Fruit fly (Drosophila melanogaster) whole organism: Measurements from ENCODE around the gene Sptz.

Source experiments
- CG8478 ChIP-seq: fragments of >200 bp; optimal IDR thresholded peaks from 2 replicates; lab custom pipeline; 2018; ENCODE audit warnings: inconsistent platforms
- Dll ChIP-seq: fragments of >200 bp; optimal IDR thresholded peaks from 2 replicates; lab custom pipeline; 2017
- EcR ChIP-seq, 2 experiments: fragments of >200 bp; optimal IDR thresholded peaks; 2 replicates each; lab custom pipeline; 2017; ENCODE audit warnings: missing biosample characterization in 2 of 2, missing genetic modification characterization in 2 of 2, missing genetic modification reagents in 2 of 2
- pan ChIP-seq: fragments of >200 bp; optimal IDR thresholded peaks from 2 replicates; lab custom pipeline; 2017
- psq ChIP-seq: fragments of >200 bp; optimal IDR thresholded peaks from 2 replicates; lab custom pipeline; 2017
- usp ChIP-seq: fragments of >200 bp; optimal IDR thresholded peaks from 2 replicates; lab custom pipeline; 2017; ENCODE audit warnings: missing biosample characterization, missing genetic modification characterization, mixed read lengths

The Sptz gene

dm6 chr3R:11430307-11430706, 8.4 kb downstream of the Sptz start:
- TF ChIP-seq usp (no peak), pan (no peak), CG8478 (lab: Kevin White, UChicago) (no peak), Dll (lab: Kevin White, UChicago) (no peak), EcR (GFP tag; optimal IDR thresholded peaks at IDR 0.05; lab: Kevin White, UChicago) (no peak), psq (lab: Kevin White, UChicago) (no peak)

DNA sequence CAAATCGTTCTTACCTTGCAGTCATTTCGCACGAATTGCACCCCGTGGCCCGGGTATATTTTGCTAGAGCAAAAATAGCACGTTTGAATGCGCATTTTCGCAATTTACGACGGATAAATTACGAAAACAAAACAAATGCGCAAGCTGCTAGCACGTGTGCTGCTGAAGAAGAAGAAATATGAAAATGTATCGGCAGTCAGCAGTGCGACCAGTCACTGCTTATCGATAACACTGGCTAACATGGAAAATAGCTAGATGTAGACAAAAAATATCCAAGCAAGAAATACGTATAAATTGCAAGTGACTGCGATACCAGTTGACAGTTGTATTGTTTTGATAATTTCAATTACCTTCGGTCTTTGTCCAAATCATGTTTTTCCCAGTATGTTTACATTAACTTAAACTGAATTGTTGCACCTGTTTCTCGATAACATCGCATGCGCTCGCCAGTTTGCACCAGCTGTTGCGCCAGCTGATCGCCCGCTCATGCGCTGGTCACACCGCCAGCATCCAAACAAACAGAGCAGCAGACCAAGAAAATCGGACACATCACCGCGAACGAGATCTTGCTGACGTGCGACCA, 9.6 kb downstream of the Sptz start, which contains the start of the genes RpL24-like and CG5276:
Gene RpL24-like, minus strand, starts transcription at position 188 of the 583 bp plus-strand sequence.
Gene CG5276, plus strand, starts transcription at position 344 of the 583 bp plus-strand sequence.
- TF ChIP-seq Dll (lab: Kevin White, UChicago) (no peak), psq (lab: Kevin White, UChicago) (no peak), CG8478 (lab: Kevin White, UChicago) (no peak), usp (no peak), EcR (GFP tag; optimal IDR thresholded peaks at IDR 0.05; lab: Kevin White, UChicago) (no peak), pan (no peak)

dm6 chr3R:11435537-11436234, 13.8 kb downstream of the Sptz start, which contains the start of the genes Exd2 and CG5281:
Gene Exd2, minus strand, starts transcription at chr3R:11435703.
Gene CG5281, plus strand, starts transcription at chr3R:11435850.
- TF ChIP-seq usp (no peak), CG8478 (lab: Kevin White, UChicago) (no peak), Dll (lab: Kevin White, UChicago) (no peak), psq (lab: Kevin White, UChicago) (no peak), EcR (GFP tag; optimal IDR thresholded peaks at IDR 0.05; lab: Kevin White, UChicago) (no peak), pan (no peak)

- TF ChIP-seq pan (no peak), usp (no peak), CG8478 (lab: Kevin White, UChicago) (no peak), Dll (lab: Kevin White, UChicago) (no peak), psq (lab: Kevin White, UChicago) (no peak), EcR (GFP tag; optimal IDR thresholded peaks at IDR 0.05; lab: Kevin White, UChicago) (no peak)
Measured at dm6 chr3R:11437528-11437927, 15.6 kb downstream of the Sptz start, which contains the start of gene CG17230. Gene CG17230, plus strand, starts transcription at chr3R:11437785.

DNA sequence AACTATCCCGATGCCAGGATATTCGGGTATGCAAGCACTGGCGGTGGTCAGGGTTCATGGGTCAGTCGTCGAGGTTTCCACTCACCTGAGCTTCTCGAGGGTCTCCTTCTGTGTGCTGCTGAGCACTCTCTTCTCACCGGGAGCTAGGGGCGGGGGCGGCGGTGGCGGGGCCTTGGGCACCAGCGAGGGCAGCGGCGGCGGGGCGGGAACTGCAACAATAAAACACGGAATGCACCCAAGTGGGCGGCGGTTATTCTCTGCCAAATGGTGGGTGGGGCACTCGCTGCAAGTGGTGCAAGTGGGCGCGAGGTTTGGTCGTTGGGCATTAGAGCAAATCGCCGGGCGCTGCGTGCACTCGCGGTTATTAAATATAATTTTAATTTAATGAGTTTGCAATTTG, 19.1 kb downstream of the Sptz start:
- TF ChIP-seq usp (no peak), Dll (lab: Kevin White, UChicago) (no peak), psq (lab: Kevin White, UChicago) (no peak), pan (no peak), EcR (GFP tag; optimal IDR thresholded peaks at IDR 0.05; lab: Kevin White, UChicago) (no peak)

dm6 chr3R:11449688-11450087, 27.8 kb downstream of the Sptz start:
- TF ChIP-seq psq (lab: Kevin White, UChicago) (no peak), Dll (lab: Kevin White, UChicago) (no peak), CG8478 (lab: Kevin White, UChicago) (no peak), usp (no peak), pan (no peak), EcR (GFP tag; optimal IDR thresholded peaks at IDR 0.05; lab: Kevin White, UChicago) (no peak)

DNA sequence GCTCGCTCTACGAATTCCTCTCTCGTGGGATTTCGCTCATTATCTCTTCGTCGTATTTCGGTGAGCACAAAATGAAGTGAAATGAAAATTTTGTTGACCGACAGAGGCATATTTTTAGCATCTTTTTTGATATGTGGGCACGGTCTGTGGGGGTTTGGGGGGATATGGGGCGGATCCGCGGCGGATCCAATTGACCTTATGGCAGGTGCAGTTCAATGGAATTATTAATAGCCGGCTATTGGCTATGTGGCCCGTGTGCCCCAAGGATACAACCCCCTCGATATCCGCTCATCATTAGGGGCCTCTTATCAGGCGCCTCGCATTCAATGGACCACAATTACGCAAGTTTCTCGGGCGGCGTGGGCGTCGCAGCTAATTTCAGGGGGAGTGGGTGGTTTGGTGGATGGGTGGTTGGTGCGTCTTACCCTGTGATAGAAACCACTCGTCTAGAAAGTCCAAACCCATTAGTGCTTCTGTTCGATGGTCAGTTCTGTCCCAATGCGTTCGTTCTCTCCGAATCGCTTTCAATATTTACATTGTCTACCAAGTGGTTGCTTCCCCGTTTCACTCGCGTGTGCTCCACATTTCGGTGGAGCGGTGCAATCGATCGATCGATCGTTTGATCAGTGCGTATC, 29.4 kb downstream of the Sptz start, which contains the start of gene sals:
Gene sals, minus strand, starts transcription at position 585 of the 635 bp plus-strand sequence.
- TF ChIP-seq EcR (GFP tag; optimal IDR thresholded peaks at IDR 0.05; lab: Kevin White, UChicago), result no peak
- TF ChIP-seq pan, result no peak
- TF ChIP-seq CG8478 (lab: Kevin White, UChicago), result no peak
- no peak for TF ChIP-seq usp
- no peak for TF ChIP-seq psq (lab: Kevin White, UChicago)
- no peak for TF ChIP-seq Dll (lab: Kevin White, UChicago)

dm6 chr3R:11452041-11452440, 30.1 kb downstream of the Sptz start:
- TF ChIP-seq psq (lab: Kevin White, UChicago), result no peak
- no peak for TF ChIP-seq Dll (lab: Kevin White, UChicago)
- TF ChIP-seq CG8478 (lab: Kevin White, UChicago), result no peak
- no peak for TF ChIP-seq usp
- TF ChIP-seq EcR (GFP tag; optimal IDR thresholded peaks at IDR 0.05; lab: Kevin White, UChicago), result no peak
- no peak for TF ChIP-seq pan

DNA sequence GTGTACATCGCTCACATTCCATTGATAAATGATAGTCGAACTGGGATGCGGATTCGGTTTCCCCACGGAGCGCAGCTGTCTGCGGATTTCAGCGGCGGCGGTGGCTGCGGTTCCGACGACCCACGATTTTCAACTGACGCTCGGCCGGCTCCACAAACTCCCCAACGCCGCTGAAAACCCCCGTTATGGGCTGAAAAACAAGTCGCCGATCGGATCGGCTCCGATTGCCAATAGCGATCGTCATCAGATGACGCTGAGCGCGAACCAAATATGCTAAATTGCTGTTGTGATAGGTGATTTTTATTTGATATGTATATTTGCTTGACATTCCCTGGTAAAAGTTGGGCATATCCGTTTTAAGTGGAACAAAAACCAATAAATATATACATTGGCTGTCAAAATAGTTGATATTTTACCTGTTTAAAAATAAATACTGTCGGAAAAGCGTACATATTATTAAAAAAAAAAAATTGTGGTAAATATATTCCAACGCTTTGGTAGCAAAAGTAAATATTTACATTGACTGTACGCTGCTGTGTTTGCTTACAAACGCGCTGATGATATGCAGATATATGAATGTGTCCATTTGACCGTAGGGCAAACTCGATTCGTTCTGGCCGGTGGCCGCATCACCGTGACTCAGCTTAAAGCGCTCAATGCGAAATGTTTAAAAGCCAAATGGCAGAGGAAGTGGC, 32.5 kb downstream of the Sptz start:
- no peak for TF ChIP-seq EcR (GFP tag; optimal IDR thresholded peaks at IDR 0.05; lab: Kevin White, UChicago)
- TF ChIP-seq CG8478 (lab: Kevin White, UChicago), result no peak
- no peak for TF ChIP-seq pan
- TF ChIP-seq usp, result no peak
- no peak for TF ChIP-seq psq (lab: Kevin White, UChicago)
- TF ChIP-seq Dll (lab: Kevin White, UChicago), result no peak

DNA sequence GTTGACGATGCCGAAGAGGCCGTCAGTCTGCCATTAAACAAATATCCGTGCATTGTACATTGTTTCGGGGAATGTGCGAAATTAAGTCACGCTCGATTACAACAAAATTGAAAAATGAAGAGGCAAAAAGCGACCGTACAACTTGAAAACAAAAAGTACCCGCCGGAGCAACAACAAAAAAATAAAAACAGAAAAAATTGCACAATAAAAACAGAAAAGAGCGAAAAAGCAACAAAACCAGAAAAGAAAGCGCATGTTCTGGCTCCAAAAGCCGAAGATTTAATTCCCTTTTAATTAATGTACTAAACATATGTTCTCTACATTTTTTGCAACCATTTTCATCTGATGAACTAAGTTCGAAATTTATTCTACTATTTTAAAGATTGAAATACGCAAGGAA, 34.6 kb downstream of the Sptz start:
- TF ChIP-seq Dll (lab: Kevin White, UChicago) (no peak), CG8478 (lab: Kevin White, UChicago) (no peak), usp (no peak), pan (no peak), psq (lab: Kevin White, UChicago) (no peak), EcR (GFP tag; optimal IDR thresholded peaks at IDR 0.05; lab: Kevin White, UChicago) (no peak)

DNA sequence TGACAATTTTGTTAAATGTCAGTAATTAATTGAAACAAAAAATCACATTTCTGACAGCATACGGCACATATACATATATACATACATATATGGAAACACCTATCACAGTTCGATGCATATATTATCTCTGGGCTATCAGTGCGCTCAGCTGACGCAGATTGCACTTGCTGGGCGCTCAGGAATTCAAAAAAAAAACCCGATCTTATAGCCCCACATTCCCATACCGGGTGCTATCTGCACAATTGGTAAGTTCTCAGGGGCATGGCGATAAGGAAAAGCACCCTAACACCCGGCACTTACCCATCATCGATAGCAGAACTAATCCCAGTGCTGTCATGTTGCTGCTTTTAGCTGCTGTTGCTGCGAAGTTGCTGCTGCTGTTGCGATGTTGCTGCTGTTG, 35.4 kb downstream of the Sptz start:
- TF ChIP-seq pan (no peak), EcR (GFP tag; optimal IDR thresholded peaks at IDR 0.05; lab: Kevin White, UChicago) (no peak), usp (no peak), psq (lab: Kevin White, UChicago) (no peak), CG8478 (lab: Kevin White, UChicago) (no peak), Dll (lab: Kevin White, UChicago) (no peak)
